Fruit fly (Drosophila melanogaster): ENCODE results near the gene Npc2e.

DNA sequence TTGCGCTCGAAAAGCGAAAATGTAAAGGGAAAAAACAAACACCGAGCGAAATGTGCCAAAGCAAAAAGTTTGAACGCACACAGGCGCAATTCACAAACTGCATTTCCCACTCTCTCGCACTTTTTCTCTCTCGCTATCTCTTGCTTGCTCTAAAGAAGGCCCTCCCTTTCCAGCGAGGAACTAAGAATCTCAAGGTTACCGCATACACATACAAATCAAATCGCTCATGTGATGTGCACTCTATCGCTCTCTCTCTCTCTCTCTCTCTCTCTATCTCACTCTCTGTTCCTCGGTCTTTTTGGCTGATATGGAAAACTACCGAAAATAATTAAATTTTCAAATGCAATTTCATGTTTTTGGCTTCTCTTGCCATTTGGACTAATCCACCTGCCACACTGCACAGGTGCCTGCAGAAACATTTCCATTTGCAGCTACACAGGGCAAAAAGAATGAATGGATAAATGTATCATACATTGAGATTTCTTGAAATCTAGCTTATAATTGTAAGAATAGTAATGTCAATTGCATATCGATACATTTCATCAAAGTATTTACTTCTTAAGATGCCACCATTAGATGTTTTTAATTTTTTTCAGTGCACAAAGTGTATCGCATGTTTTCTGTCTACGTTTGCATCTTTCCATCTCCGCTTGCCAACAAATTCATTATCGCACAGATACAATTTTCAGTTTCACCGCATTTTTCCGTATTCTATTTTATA, 26.3 kb downstream of the Npc2e start:
- peak; percentile 73 for TF ChIP-seq h (GFP tag; optimal IDR thresholded peaks at IDR 0.05)
- TF ChIP-seq CG9705 (GFP tag; optimal IDR thresholded peaks at IDR 0.05): no peak
- TF ChIP-seq Dfd (GFP tag; optimal IDR thresholded peaks at IDR 0.05): no peak
- TF ChIP-seq fru (GFP tag; optimal IDR thresholded peaks at IDR 0.05): peak; percentile 67
- TF ChIP-seq pan (optimal IDR thresholded peaks at IDR 0.05): no peak
- no peak for TF ChIP-seq GATAd (GFP tag; optimal IDR thresholded peaks at IDR 0.05)
